Worm (Caenorhabditis elegans) whole organism, dauer: ENCODE results near the gene Y82E9BR.9.
"Not testable (repeated sequence)": the region's sequence is repeated elsewhere in the genome, so short reads cannot be mapped to it uniquely, and the experiment has no call there.

Experiments
- unc-62 ChIP-seq: sonication (generic microtip); optimal IDR thresholded peaks from 2 replicates; lab custom pipeline; 2017; ENCODE audit warnings: missing biosample characterization, missing genetic modification reagents, missing genetic modification characterization

Gene Y82E9BR.9

ce11 chrIII:1377903-1378302 lies 18.3 kb upstream of the Y82E9BR.9 start, which contains the start of gene pals-40:
TSS of gene pals-40 (minus strand) at chrIII:1378003.
- TF ChIP-seq unc-62 (GFP tag; lab: Kevin White, UChicago), result not testable (repeated sequence)

ce11 chrIII:1375491-1375890 lies 15.9 kb upstream of the Y82E9BR.9 start, which contains the start of gene Y82E9BR.10:
TSS of gene Y82E9BR.10 (minus strand) at chrIII:1375591.
- not testable (repeated sequence) for TF ChIP-seq unc-62 (GFP tag; lab: Kevin White, UChicago)

ce11 chrIII:1374355-1374807 lies 14.8 kb upstream of the Y82E9BR.9 start, which contains the start of gene Y82E9BR.20:
TSS of gene Y82E9BR.20 (plus strand) at chrIII:1374405.
- TF ChIP-seq unc-62 (GFP tag; lab: Kevin White, UChicago), result no peak

DNA sequence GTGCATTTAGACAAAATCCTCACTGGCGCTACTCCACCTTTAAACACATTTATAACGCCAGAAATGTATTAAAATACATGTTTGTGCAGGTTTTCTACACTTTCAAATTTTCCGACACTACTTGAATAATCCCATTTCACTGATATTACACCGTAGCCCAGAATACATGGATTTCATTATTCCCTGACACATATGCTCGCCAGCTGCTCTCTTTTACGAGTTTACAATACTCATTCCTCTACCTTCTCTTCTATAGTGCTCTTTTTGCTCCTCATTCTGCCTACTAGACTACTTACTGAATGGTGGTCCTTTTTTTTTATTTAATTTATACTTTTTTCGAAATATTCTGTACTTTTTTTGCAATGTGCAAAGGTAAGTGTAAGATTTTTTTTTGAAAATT lies 13.0 kb upstream of the Y82E9BR.9 start:
- TF ChIP-seq unc-62 (GFP tag; lab: Kevin White, UChicago), result no peak

ce11 chrIII:1357973-1358372 lies 1.6 kb downstream of the Y82E9BR.9 start, which contains the start of gene Y82E9BR.8:
TSS of gene Y82E9BR.8 (minus strand) at chrIII:1358073.
- not testable (repeated sequence) for TF ChIP-seq unc-62 (GFP tag; lab: Kevin White, UChicago)

- TF ChIP-seq unc-62 (GFP tag; lab: Kevin White, UChicago), result no peak
These were observed 4.2 kb downstream of the Y82E9BR.9 start, which contains the start of gene Y82E9BL.1 for ce11 chrIII:1355320-1355719. TSS of gene Y82E9BL.1 (minus strand) at chrIII:1355420.

ce11 chrIII:1354523-1354922 lies 5.0 kb downstream of the Y82E9BR.9 start:
- no peak for TF ChIP-seq unc-62 (GFP tag; lab: Kevin White, UChicago)

DNA sequence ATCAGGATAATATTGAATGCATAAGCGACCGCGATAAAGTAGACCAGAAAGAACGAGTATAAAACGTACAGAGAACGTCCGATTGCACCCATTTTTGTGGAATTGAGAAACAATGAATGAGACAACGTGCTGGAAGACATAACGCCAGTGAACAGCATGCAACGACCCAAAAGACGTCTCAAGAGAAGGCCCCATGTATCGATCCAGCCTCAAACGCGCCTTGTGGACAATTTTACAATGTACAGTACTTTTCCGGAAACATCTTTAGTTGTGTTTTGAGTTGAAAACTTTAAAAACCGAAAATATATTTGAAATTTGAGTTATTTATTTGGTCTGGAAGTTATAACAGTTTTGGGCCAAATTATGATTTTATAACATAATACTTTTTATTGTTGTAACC lies 8.8 kb downstream of the Y82E9BR.9 start, which contains the start of gene Y82E9BL.3:
TSS of gene Y82E9BL.3 (minus strand) at position 101 of the 400 bp plus-strand sequence.
- no peak for TF ChIP-seq unc-62 (GFP tag; lab: Kevin White, UChicago)

DNA sequence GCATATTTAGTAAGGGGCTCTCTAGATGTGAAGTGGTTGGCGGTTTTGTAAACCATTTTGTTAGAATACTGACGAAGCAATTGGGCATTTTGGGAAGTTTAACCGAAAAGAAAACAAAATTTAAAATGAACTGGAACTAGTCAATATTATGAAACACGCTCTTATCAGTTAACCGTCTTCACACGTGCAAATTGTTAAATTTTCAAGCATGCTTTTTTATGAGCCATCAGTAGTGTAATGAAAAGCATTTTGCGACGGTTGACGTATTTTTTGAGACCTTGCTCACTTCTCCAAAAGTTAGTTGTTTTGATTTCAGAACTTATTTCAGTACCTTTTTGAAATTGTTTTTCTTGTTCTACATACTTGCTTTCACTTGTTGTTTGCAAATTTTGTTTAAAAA lies 10.3 kb downstream of the Y82E9BR.9 start, which contains the start of gene fbxa-25:
TSS of gene fbxa-25 (minus strand) at position 138 of the 400 bp plus-strand sequence.
- TF ChIP-seq unc-62 (GFP tag; lab: Kevin White, UChicago), result no peak

ce11 chrIII:1347539-1347938 lies 12.0 kb downstream of the Y82E9BR.9 start, which contains the start of gene Y82E9BL.5:
TSS of gene Y82E9BL.5 (minus strand) at chrIII:1347639.
- no peak for TF ChIP-seq unc-62 (GFP tag; lab: Kevin White, UChicago)

DNA sequence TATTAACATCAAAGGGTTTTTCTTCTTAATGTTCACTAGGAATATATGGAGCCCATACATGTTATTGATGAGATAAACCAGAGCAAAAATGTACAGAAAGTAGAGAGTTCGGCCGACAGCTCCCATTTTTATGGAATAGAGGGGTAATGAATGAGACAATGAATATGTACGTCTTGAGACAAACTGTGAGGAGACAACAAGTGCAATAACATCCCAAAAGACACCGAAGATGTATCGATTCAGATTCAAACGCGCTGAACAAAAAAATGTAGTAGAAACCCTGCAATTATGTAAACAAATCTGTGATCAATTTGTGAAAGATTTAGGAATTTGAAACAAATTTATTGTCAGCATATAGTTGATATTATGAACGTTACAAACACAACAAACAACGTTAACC lies 12.6 kb downstream of the Y82E9BR.9 start:
- TF ChIP-seq unc-62 (GFP tag; lab: Kevin White, UChicago), result no peak

- no peak for TF ChIP-seq unc-62 (GFP tag; lab: Kevin White, UChicago)
These were observed 13.9 kb downstream of the Y82E9BR.9 start, which contains the start of gene Y82E9BL.6 for ce11 chrIII:1345694-1346093. TSS of gene Y82E9BL.6 (minus strand) at chrIII:1345794.

DNA sequence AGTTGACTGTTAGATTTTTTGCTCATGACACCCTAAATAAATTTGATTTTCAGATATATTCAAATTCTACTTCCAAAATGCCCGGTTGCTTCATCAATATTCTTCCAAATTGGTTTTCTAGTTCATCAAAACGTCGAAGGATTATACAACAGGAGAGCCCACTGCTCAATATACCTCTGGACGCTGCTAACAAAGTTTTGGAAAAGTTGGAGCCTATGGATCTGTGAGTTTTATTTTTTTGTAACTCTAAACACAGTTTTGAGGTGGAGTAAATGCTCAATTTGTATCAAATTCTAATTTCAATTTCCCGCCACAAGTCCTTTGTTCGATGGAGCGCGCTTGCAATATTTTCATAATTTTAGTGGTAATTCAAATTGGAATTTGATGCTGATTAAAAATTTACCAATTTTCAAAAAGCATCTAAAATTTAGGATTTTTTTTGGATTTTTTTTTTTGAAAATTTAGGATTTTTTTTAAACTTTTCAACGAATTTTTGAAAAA lies 16.6 kb downstream of the Y82E9BR.9 start, which contains the start of gene fbxa-27:
TSS of gene fbxa-27 (plus strand) at position 51 of the 501 bp plus-strand sequence.
- no peak for TF ChIP-seq unc-62 (GFP tag; lab: Kevin White, UChicago)

- no peak for TF ChIP-seq unc-62 (GFP tag; lab: Kevin White, UChicago)
These were observed 17.1 kb downstream of the Y82E9BR.9 start, which contains the start of gene fbxa-26 for ce11 chrIII:1342488-1342887. TSS of gene fbxa-26 (minus strand) at chrIII:1342522.

DNA sequence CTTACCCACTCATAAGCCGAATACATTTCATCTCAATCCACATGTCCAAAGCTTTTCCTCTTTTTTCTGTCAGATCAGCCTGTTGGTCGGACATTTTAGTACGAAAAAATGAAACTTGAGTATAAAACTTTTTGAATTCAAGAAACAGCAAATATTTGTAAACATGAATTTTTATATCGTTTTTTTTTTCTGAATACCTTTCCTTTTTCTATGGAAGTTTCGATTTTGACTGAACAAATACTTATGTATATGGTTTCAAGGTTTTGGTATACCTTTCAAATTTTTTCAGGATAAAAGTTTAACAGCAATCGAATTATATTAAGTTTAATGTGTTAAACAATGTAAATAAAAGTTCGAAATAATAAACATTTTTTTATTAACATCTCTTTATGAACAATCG lies 19.3 kb downstream of the Y82E9BR.9 start, which contains the start of gene fbxa-5:
TSS of gene fbxa-5 (minus strand) at position 101 of the 400 bp plus-strand sequence.
- no peak for TF ChIP-seq unc-62 (GFP tag; lab: Kevin White, UChicago)

ce11 chrIII:1331894-1332293 lies 27.7 kb downstream of the Y82E9BR.9 start, which contains the start of gene Y82E9BL.19:
TSS of gene Y82E9BL.19 (plus strand) at chrIII:1332016.
- TF ChIP-seq unc-62 (GFP tag; lab: Kevin White, UChicago), result no peak
